Worm (Caenorhabditis elegans): ENCODE results near the gene R07E3.4.

The R07E3.4 gene

DNA sequence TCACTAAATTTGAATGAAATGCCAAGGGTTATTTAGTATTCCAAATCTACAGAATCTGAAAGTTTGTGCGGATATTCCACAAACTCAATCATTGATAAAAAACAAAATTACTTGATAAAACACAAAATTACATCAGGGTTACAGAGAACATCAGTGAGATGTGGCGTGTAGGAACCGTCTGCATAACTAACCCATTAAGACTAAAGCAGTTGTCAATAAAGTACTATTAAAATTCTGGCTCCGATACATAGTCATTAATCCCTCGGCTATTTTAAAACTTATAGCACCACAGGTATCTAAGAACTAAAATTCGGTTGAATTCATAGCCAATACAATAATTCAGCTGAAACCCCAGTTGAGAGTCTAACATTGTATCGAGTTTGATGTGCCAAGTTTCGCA, 5.6 kb upstream of the R07E3.4 start (continued):
- TF ChIP-seq mcd-1 (GFP tag; IDR thresholded peaks at IDR 0.05) (no peak), mes-4 (tag; optimal IDR thresholded peaks at IDR 0.05) (no peak), lin-35 (GFP tag; optimal IDR thresholded peaks at IDR 0.05) (no peak), B0035.1 (tag; optimal IDR thresholded peaks at IDR 0.05) (no peak), Y67H2A.10 (GFP tag; conservative IDR thresholded peaks at IDR 0.05) (no peak), snpc-3.4 (tag; optimal IDR thresholded peaks at IDR 0.05) (no peak), rpc-1 (optimal IDR thresholded peaks at IDR 0.05) (no peak), rpc-1 (tag; optimal IDR thresholded peaks at IDR 0.05) (no peak), madf-10 (tag; optimal IDR thresholded peaks at IDR 0.05) (no peak), hrde-1 (tag; optimal IDR thresholded peaks at IDR 0.05; ENCODE audit: borderline replicate concordance) (no peak), ceh-27 (GFP tag; optimal IDR thresholded peaks at IDR 0.05) (no peak), dpl-1 (GFP tag; optimal IDR thresholded peaks at IDR 0.05) (no peak), F57C9.4 (tag; optimal IDR thresholded peaks at IDR 0.05) (no peak), zim-3 (tag; optimal IDR thresholded peaks at IDR 0.05) (no peak), Y56A3A.18 (GFP tag; IDR thresholded peaks at IDR 0.05) (0 out of 2 replicates have a peak, but pooled peaks have one; percentile 55), ztf-25 (GFP tag; IDR thresholded peaks at IDR 0.05) (no peak), F33H1.4 (GFP tag; IDR thresholded peaks at IDR 0.05) (no peak), ceh-79 (tag; optimal IDR thresholded peaks at IDR 0.05) (no peak), B0336.3 (GFP tag; IDR thresholded peaks at IDR 0.05) (peak; percentile 63; the same call in 1 of the 2 replicates), lag-1 (GFP tag; IDR thresholded peaks at IDR 0.05) (no peak), rcor-1 (GFP tag; IDR thresholded peaks at IDR 0.05) (no peak), D2030.7 (GFP tag; IDR thresholded peaks at IDR 0.05) (no peak), ceh-91 (GFP tag; IDR thresholded peaks at IDR 0.05) (no peak), lin-26 (GFP tag; IDR thresholded peaks at IDR 0.05) (0 out of 2 replicates have a peak, but pooled peaks have one; percentile 22), B0261.1 (tag; optimal IDR thresholded peaks at IDR 0.05) (no peak), F52B5.7 (tag; optimal IDR thresholded peaks at IDR 0.05) (no peak), tbp1 (GFP tag; optimal IDR thresholded peaks at IDR 0.05) (no peak), egrh-3 (GFP tag; IDR thresholded peaks at IDR 0.05) (no peak), F39B2.1 (GFP tag; IDR thresholded peaks at IDR 0.05) (no peak), egl-18 (GFP tag; IDR thresholded peaks at IDR 0.05) (no peak), fkh-3 (tag; optimal IDR thresholded peaks at IDR 0.05) (no peak), Y53G8AR.9 (GFP tag; conservative IDR thresholded peaks at IDR 0.05) (0 out of 2 replicates have a peak, but pooled peaks have one; percentile 43), somi-1 (GFP tag; optimal IDR thresholded peaks at IDR 0.05) (no peak), die-1 (tag; optimal IDR thresholded peaks at IDR 0.05) (no peak), K12H6.12 (tag; optimal IDR thresholded peaks at IDR 0.05) (no peak), nhr-179 (tag; optimal IDR thresholded peaks at IDR 0.05) (no peak), repo-1 (tag; optimal IDR thresholded peaks at IDR 0.05) (no peak), aptf-2 (GFP tag; conservative IDR thresholded peaks at IDR 0.05) (no peak), C06A6.2 (GFP tag; conservative IDR thresholded peaks at IDR 0.05) (no peak), tbx-9 (tag; optimal IDR thresholded peaks at IDR 0.05; ENCODE audit: borderline replicate concordance) (no peak), B0019.2 (GFP tag; conservative IDR thresholded peaks at IDR 0.05) (no peak), tlf-1 (GFP tag; optimal IDR thresholded peaks at IDR 0.05) (peak; percentile 55), nhr-27 (tag; optimal IDR thresholded peaks at IDR 0.05) (no peak), C17E4.6 (GFP tag; IDR thresholded peaks at IDR 0.05) (no peak), lir-1 (GFP tag; conservative IDR thresholded peaks at IDR 0.05) (no peak), xnd-1 (tag; optimal IDR thresholded peaks at IDR 0.05) (no peak), ceh-100 (GFP tag; IDR thresholded peaks at IDR 0.05) (no peak)

Measured in whole organism, young adult.